Fruit fly (Drosophila melanogaster) S2 (cell line): ENCODE data around the gene CG14852.

Experiments
- CG8478 ChIP-seq: fragments of >200 bp; optimal IDR thresholded peaks from 2 replicates; lab custom pipeline; 2018
- CTCF ChIP-seq, 2 experiments: fragments of >200 bp; optimal IDR thresholded peaks; 2 replicates each; lab custom pipeline; 2018

The CG14852 gene

dm6 chr3R:14567796-14568195 is 2.1 kb downstream of the CG14852 start:
- TF ChIP-seq CG8478 (lab: Kevin White, UChicago) (no peak), CTCF (optimal IDR thresholded peaks at IDR 0.05; lab: Kevin White, UChicago) (no peak)

DNA sequence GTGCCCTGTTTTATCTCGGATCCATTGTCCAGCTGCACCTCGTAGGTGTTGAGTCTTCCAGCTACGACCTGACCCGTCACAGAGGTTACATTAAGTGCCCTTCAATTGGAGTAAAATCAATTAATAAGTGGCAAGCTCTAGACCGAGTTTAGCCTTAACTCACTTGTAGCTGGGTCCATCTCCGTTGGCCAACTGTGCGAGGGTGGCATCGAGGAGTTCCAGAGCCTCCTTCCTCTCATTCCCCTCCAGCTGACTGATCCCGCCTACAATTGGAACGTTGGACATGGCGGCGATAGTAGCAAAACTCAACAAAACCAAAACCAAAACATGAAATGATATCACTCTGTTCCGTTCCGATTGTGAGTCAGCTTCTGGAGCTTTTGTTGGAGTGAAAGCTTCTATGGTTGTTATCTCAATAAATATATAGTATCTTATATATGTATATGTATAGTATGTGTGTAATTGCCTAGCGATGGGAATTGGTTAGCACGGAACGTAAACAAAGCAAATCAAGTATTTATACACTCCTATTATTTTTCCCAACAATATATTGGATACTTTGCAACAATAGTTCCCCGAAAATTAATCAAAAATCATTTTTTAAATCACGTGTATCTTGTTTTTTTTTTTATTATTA is 2.9 kb downstream of the CG14852 start, which contains the start of gene CG8066:
Gene CG8066 (minus strand): TSS at position 347 of the 637 bp plus-strand sequence.
- no peak for TF ChIP-seq CTCF (optimal IDR thresholded peaks at IDR 0.05; lab: Kevin White, UChicago)
- no peak for TF ChIP-seq CG8478 (lab: Kevin White, UChicago)

DNA sequence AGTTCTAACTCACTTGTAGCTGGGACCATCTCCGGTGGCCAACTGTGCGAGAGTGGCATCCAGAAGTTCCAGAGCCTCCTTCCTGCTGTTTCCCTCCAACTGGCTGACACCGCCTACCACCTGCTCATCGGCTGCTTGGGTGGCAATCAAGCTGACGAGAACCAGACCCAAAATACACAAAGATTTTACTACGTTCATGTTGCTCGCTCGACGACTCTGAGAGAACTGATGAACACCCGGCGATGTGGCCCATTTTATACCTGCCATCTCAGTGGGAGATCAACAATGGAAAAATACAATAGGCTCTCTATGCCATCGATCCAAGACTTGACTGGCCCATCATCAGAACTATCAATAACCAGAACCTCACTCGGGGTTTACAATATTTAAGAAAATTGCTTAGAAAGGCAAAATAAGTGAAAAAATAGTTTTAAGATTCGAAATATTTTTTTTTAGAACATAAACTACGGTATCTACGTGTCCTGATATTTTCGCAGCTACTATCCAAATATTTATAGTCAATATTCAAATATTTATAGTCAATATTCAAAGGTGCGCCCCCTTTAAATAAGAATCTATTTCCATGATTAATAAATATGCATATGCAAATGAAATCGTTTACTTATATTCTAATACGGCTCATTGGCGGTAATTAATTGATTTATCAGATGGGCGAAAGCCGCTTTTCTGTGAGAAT is 3.8 kb downstream of the CG14852 start, which contains the start of gene Cys:
Gene Cys (minus strand): TSS at position 234 of the 697 bp plus-strand sequence.
- TF ChIP-seq CTCF (optimal IDR thresholded peaks at IDR 0.05; lab: Kevin White, UChicago) = no peak

DNA sequence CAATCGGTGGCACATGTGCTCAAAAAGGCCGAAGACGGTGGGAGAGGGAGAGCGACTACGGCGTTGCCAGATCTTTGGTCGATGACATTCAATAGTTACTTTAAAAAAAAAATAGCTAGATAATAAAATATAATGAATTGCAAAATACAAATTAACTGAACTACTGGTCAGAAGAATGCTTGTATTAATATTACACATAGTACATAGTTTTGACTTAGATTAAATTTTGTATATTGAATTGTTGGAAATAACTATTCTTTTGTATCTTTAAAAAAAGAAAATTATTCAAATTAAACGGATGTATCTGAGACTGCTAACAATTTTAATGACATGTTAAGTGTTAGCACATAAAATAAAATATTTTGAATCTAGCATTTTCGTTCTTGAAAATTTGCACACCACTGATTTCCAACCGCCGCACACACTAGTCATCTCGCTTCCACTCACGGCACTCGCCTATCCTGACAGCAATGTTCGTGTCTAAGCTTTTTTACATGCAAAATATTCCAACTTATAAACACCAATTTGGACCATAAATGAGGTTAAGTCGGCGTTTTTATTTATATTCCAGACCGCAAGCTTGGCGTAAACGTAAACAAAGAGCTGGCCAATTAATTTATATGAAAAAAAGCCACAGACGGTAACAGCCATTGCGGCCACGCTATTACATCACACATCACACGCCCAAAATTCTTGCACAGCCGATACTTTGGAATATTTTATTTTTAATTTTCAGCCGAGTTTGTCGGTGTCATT is 9.4 kb downstream of the CG14852 start:
- TF ChIP-seq CG8478 (lab: Kevin White, UChicago) (no peak), CTCF (optimal IDR thresholded peaks at IDR 0.05; lab: Kevin White, UChicago) (no peak)

dm6 chr3R:14575718-14576187 is 10.0 kb downstream of the CG14852 start, which contains the start of gene CG7987:
Gene CG7987, minus strand, starts transcription at chr3R:14575887.
- TF ChIP-seq CG8478 (lab: Kevin White, UChicago) (no peak), CTCF (optimal IDR thresholded peaks at IDR 0.05; lab: Kevin White, UChicago) (peak; percentile 39 to 64)

- no peak for TF ChIP-seq CTCF (optimal IDR thresholded peaks at IDR 0.05; lab: Kevin White, UChicago)
- no peak for TF ChIP-seq CG8478 (lab: Kevin White, UChicago)
Measured at dm6 chr3R:14576511-14576691, 10.7 kb downstream of the CG14852 start, which contains the start of gene CG44094. Gene CG44094, minus strand, starts transcription at chr3R:14576611.

- TF ChIP-seq CTCF (optimal IDR thresholded peaks at IDR 0.05; lab: Kevin White, UChicago) (peak; percentile 76 to 81), CG8478 (lab: Kevin White, UChicago) (no peak)
Measured at dm6 chr3R:14576692-14577646, 11.2 kb downstream of the CG14852 start, which contains the start of gene stumps. Gene stumps, plus strand, starts transcription at chr3R:14577217.

DNA sequence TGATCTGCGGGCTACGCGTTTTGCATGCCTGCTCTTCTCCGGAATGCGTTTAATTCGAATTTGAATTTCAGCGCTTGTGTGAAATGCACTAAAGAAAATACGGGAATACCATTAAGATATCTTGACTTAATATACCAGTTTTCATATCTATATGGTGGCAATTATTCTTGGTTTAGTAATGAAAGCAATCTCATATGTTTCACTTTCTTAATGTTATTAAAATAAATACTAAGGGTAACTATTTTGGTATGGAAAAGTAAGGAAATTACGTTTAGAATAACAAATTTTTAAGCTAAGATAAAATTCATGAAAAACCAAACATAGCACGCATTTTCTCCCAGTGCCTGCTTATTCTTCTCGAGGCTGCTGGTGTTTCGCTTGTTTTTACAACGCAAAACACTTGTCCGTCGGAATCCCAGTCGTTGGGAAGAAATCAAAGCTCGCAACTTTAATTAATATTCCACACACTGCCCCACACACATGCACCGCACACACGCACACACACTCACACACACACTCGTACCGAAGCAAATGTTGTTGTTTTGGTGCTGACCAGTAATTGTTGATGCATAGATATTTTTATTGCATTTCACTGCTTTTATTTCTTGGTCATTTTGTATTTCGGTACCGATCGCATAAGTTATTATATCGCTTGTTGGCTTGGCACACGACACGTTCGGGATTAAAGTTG is 12.2 kb downstream of the CG14852 start:
- TF ChIP-seq CG8478 (lab: Kevin White, UChicago) (no peak), CTCF (optimal IDR thresholded peaks at IDR 0.05; lab: Kevin White, UChicago) (no peak)

dm6 chr3R:14580045-14580579 is 14.4 kb downstream of the CG14852 start:
- TF ChIP-seq CG8478 (lab: Kevin White, UChicago) (no peak), CTCF (optimal IDR thresholded peaks at IDR 0.05; lab: Kevin White, UChicago) (no peak)

DNA sequence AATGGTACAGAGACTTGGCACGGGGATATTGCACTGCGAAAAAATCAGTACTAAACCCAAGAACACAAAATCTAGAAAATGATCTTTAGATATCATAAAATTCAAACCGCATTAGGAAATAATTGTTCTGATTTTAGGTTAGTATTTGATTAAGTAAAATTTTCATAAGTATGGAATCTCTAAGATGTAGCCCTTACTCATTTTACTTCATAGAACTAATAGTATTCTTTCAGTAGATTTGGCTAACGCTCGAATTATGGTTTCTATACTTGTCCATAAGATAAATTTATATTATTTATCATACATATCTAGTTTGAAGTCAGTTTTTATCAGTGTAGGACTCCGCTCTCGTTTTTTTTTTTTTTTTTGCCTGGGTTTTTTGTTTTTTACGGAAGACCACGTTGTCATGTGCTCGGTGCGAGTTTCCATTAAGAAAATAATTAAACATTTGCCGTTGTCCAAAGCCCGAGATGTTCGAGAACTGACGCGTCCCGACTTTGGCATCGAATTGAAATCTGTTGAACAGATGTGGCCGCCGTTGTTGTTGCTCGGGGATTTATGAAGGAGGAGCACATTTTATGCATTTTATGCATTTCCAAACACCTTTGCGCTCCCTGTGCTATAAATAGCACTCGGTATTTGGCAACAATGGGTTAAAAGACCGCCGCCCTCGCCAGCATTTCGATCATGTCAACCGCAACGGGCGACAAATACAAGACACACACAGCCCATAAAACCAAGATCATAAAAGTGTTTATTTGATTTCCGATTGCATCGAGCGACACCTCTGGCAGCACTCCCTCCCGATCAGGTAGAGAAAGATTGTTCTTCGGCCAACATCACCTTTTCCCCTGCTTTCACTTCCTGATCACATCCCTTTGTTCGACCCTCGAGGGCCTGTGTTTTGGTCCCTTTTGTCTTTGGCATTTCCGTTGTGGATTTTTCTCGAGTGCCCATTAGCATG is 21.0 kb downstream of the CG14852 start:
- no peak for TF ChIP-seq CG8478 (lab: Kevin White, UChicago)
- no peak for TF ChIP-seq CTCF (optimal IDR thresholded peaks at IDR 0.05; lab: Kevin White, UChicago)

dm6 chr3R:14589483-14589882 is 23.8 kb downstream of the CG14852 start:
- no peak for TF ChIP-seq CG8478 (lab: Kevin White, UChicago)
- TF ChIP-seq CTCF (optimal IDR thresholded peaks at IDR 0.05; lab: Kevin White, UChicago) = no peak
